Fruit fly (Drosophila melanogaster): ENCODE measurements around the gene CG9400.

dm6 chrX:14289293-14289692 is at the start of gene CG9400:
- no peak for TF ChIP-seq CG8301 (tag; optimal IDR thresholded peaks at IDR 0.05)
- no peak for TF ChIP-seq CG32121 (GFP tag; IDR thresholded peaks at IDR 0.05)
- TF ChIP-seq rn (GFP tag; IDR thresholded peaks at IDR 0.05) = no peak
- no peak for TF ChIP-seq CG15710 (tag; optimal IDR thresholded peaks at IDR 0.05)
- no peak for TF ChIP-seq EcR (GFP tag; optimal IDR thresholded peaks at IDR 0.05)
- no peak for TF ChIP-seq Ets98B (GFP tag; IDR thresholded peaks at IDR 0.05)
- no peak for TF ChIP-seq Pif1B (GFP tag; optimal IDR thresholded peaks at IDR 0.05)
- TF ChIP-seq CG14655 (GFP tag; optimal IDR thresholded peaks at IDR 0.05) = no peak
